Fruit fly (Drosophila melanogaster) whole organism, embryonic: ENCODE data around the gene CG14329.

Source experiments
- Abd-B ChIP-seq: fragments of 200-800 bp; sonication (Bioruptor generic); optimal IDR thresholded peaks from 2 replicates; lab custom pipeline; 2018; ENCODE audit warnings: missing biosample characterization, mild to moderate bottlenecking, missing genetic modification characterization, moderate library complexity
- Adf1 ChIP-seq: fragments of 200-800 bp; sonication (Bioruptor generic); IDR thresholded peaks from 2 replicates; pipeline ENCODE4 v1.3.6; 2022; ENCODE audit warnings: missing biosample characterization, missing genetic modification characterization
- Bgb ChIP-seq: fragments of 200-800 bp; sonication (Bioruptor generic); IDR thresholded peaks from 2 replicates; pipeline ENCODE4 v1.3.6; 2022; ENCODE audit warnings: missing biosample characterization, missing genetic modification characterization; ENCODE audit not compliant: partially characterized antibody
- CG10543 ChIP-seq: fragments of 200-800 bp; sonication (Bioruptor generic); optimal IDR thresholded peaks from 3 replicates; lab custom pipeline; 2017; ENCODE audit warnings: missing biosample characterization, mild to moderate bottlenecking, missing genetic modification characterization, moderate library complexity
- CG11085 ChIP-seq: fragments of 200-800 bp; sonication (Bioruptor generic); IDR thresholded peaks from 2 replicates; pipeline ENCODE4 v1.3.6; 2022; ENCODE audit warnings: missing biosample characterization, missing genetic modification characterization
- CG11398 ChIP-seq: fragments of 200-800 bp; sonication (Bioruptor generic); optimal IDR thresholded peaks from 2 replicates; lab custom pipeline; 2016; ENCODE audit warnings: missing biosample characterization, missing genetic modification characterization
- CG12219 ChIP-seq: fragments of 200-800 bp; sonication (Bioruptor generic); optimal IDR thresholded peaks from 3 replicates; lab custom pipeline; 2018; ENCODE audit warnings: missing biosample characterization, mild to moderate bottlenecking, missing genetic modification characterization
- CG12942 ChIP-seq: fragments of 200-800 bp; sonication (Bioruptor generic); optimal IDR thresholded peaks from 3 replicates; lab custom pipeline; 2016; ENCODE audit warnings: missing biosample characterization, missing genetic modification characterization
- CG14965 ChIP-seq: fragments of 200-800 bp; sonication (Bioruptor generic); optimal IDR thresholded peaks from 2 replicates; lab custom pipeline; 2016; ENCODE audit warnings: missing biosample characterization, missing genetic modification characterization, borderline replicate concordance
- CG1603 ChIP-seq: fragments of 200-800 bp; sonication (Bioruptor generic); optimal IDR thresholded peaks from 2 replicates; lab custom pipeline; 2019; ENCODE audit warnings: missing biosample characterization, mild to moderate bottlenecking, missing genetic modification characterization, moderate library complexity
- CG16813 ChIP-seq: fragments of 200-800 bp; sonication (Bioruptor generic); IDR thresholded peaks from 3 replicates; pipeline ENCODE4 v1.3.6; 2022; ENCODE audit warnings: missing biosample characterization, missing genetic modification characterization; ENCODE audit not compliant: partially characterized antibody
- CG18262 ChIP-seq: fragments of 200-800 bp; optimal IDR thresholded peaks from 3 replicates; lab custom pipeline; 2019; ENCODE audit warnings: missing biosample characterization, mild to moderate bottlenecking, missing genetic modification characterization, moderate library complexity
- CG32532 ChIP-seq: fragments of 200-800 bp; sonication (Bioruptor generic); IDR thresholded peaks from 2 replicates; pipeline ENCODE4 v1.3.6; 2022; ENCODE audit warnings: missing biosample characterization, missing genetic modification characterization
- CG32767 ChIP-seq: fragments of 200-800 bp; sonication (Bioruptor generic); IDR thresholded peaks from 2 replicates; pipeline ENCODE4 v1.3.6; 2022; ENCODE audit warnings: missing biosample characterization, missing genetic modification characterization
- CG32772 ChIP-seq: fragments of 200-800 bp; sonication (Bioruptor generic); IDR thresholded peaks from 2 replicates; pipeline ENCODE4 v1.3.6; 2022; ENCODE audit warnings: missing biosample characterization, missing genetic modification characterization
- CG34224 ChIP-seq: fragments of 200-800 bp; sonication (Bioruptor generic); IDR thresholded peaks from 3 replicates; pipeline ENCODE4 v1.3.6; 2022; ENCODE audit warnings: missing biosample characterization, missing genetic modification characterization; ENCODE audit not compliant: partially characterized antibody
- CG34422 ChIP-seq: fragments of 200-800 bp; sonication (Bioruptor generic); IDR thresholded peaks from 3 replicates; pipeline ENCODE4 v1.3.6; 2022; ENCODE audit warnings: missing biosample characterization, missing genetic modification characterization
- CG3995 ChIP-seq: fragments of 200-800 bp; sonication (Bioruptor generic); optimal IDR thresholded peaks from 3 replicates; lab custom pipeline; 2016; ENCODE audit warnings: missing biosample characterization, missing genetic modification characterization
- CG5180 ChIP-seq: fragments of 200-800 bp; sonication (Bioruptor generic); optimal IDR thresholded peaks from 3 replicates; lab custom pipeline; 2017; ENCODE audit warnings: missing biosample characterization, missing genetic modification characterization, mild to moderate bottlenecking, moderate library complexity, missing genetic modification reagents
- CG6654 ChIP-seq: fragments of 200-800 bp; sonication (Bioruptor generic); optimal IDR thresholded peaks from 2 replicates; lab custom pipeline; 2017; ENCODE audit warnings: missing biosample characterization, mild to moderate bottlenecking, missing genetic modification characterization
- CG7745 ChIP-seq: fragments of 200-800 bp; sonication (Bioruptor generic); optimal IDR thresholded peaks from 2 replicates; lab custom pipeline; 2018; ENCODE audit warnings: missing biosample characterization, mild to moderate bottlenecking, missing genetic modification characterization, moderate library complexity
- CG8281 ChIP-seq: fragments of 200-800 bp; sonication (Bioruptor generic); optimal IDR thresholded peaks from 2 replicates; lab custom pipeline; 2018; ENCODE audit warnings: missing biosample characterization, mild to moderate bottlenecking, missing genetic modification characterization, moderate library complexity
- CG9817 ChIP-seq: fragments of 200-800 bp; sonication (Bioruptor generic); optimal IDR thresholded peaks from 2 replicates; lab custom pipeline; 2018; ENCODE audit warnings: missing biosample characterization, mild to moderate bottlenecking, missing genetic modification characterization, moderate library complexity
- CoRest ChIP-seq: fragments of 200-800 bp; sonication (Bioruptor generic); optimal IDR thresholded peaks from 3 replicates; lab custom pipeline; 2018; ENCODE audit warnings: missing biosample characterization, mild to moderate bottlenecking, missing genetic modification characterization, moderate library complexity
- Dip2 ChIP-seq: fragments of 200-800 bp; sonication (Bioruptor generic); IDR thresholded peaks from 2 replicates; pipeline ENCODE4 v1.3.6; 2022; ENCODE audit warnings: missing biosample characterization, missing genetic modification characterization
- Dref ChIP-seq: fragments of 200-800 bp; sonication (Bioruptor generic); IDR thresholded peaks from 2 replicates; pipeline ENCODE4 v1.3.6; 2022; ENCODE audit warnings: missing biosample characterization, missing genetic modification characterization
- E2f2 ChIP-seq: fragments of 200-800 bp; sonication (Bioruptor generic); IDR thresholded peaks from 2 replicates; pipeline ENCODE4 v1.3.6; 2022; ENCODE audit warnings: missing biosample characterization, missing genetic modification characterization
- H2.0 ChIP-seq: fragments of 200-800 bp; sonication (Bioruptor generic); IDR thresholded peaks from 2 replicates; pipeline ENCODE4 v1.3.6; 2022; ENCODE audit warnings: missing biosample characterization, missing genetic modification characterization
- Vsx1 ChIP-seq: fragments of 200-800 bp; sonication (Bioruptor generic); optimal IDR thresholded peaks from 2 replicates; lab custom pipeline; 2017; ENCODE audit warnings: missing biosample characterization, mild to moderate bottlenecking, missing genetic modification characterization, missing genetic modification reagents
- ase ChIP-seq: fragments of 200-800 bp; sonication (Bioruptor generic); IDR thresholded peaks from 3 replicates; pipeline ENCODE4 v1.3.6; 2022; ENCODE audit warnings: missing biosample characterization, missing genetic modification characterization
- ash1 ChIP-seq: fragments of 200-800 bp; sonication (Bioruptor generic); optimal IDR thresholded peaks from 2 replicates; lab custom pipeline; 2018; ENCODE audit warnings: missing biosample characterization, mild to moderate bottlenecking, missing genetic modification characterization
- bcd ChIP-seq: fragments of 200-800 bp; sonication (Bioruptor generic); optimal IDR thresholded peaks from 2 replicates; lab custom pipeline; 2017; ENCODE audit warnings: missing biosample characterization, mild to moderate bottlenecking, missing genetic modification characterization
- crc ChIP-seq: fragments of 200-800 bp; sonication (Bioruptor generic); optimal IDR thresholded peaks from 2 replicates; lab custom pipeline; 2016; ENCODE audit warnings: missing biosample characterization, missing genetic modification characterization
- croc ChIP-seq: fragments of 200-800 bp; sonication (Bioruptor generic); conservative IDR thresholded peaks from 3 replicates; pipeline ENCODE4 v1.3.6; 2022; ENCODE audit warnings: missing biosample characterization, missing genetic modification characterization
- dan ChIP-seq: fragments of 200-800 bp; sonication (Bioruptor generic); IDR thresholded peaks from 2 replicates; pipeline ENCODE4 v1.3.6; 2022; ENCODE audit warnings: missing biosample characterization, missing genetic modification characterization
- gro ChIP-seq: fragments of 200-800 bp; sonication (Bioruptor generic); optimal IDR thresholded peaks from 2 replicates; lab custom pipeline; 2016; ENCODE audit warnings: missing biosample characterization, missing genetic modification characterization
- hbn ChIP-seq: fragments of 200-800 bp; sonication (Bioruptor generic); IDR thresholded peaks from 2 replicates; pipeline ENCODE4 v1.3.6; 2022; ENCODE audit warnings: missing biosample characterization, missing genetic modification characterization; ENCODE audit not compliant: partially characterized antibody
- jumu ChIP-seq: fragments of 200-800 bp; sonication (Bioruptor generic); optimal IDR thresholded peaks from 3 replicates; lab custom pipeline; 2016; ENCODE audit warnings: missing biosample characterization, missing genetic modification characterization
- knrl ChIP-seq: fragments of 200-800 bp; sonication (Bioruptor generic); IDR thresholded peaks from 3 replicates; pipeline ENCODE4 v1.3.6; 2022; ENCODE audit warnings: missing biosample characterization, missing genetic modification characterization; ENCODE audit not compliant: partially characterized antibody
- lab ChIP-seq: fragments of 200-800 bp; sonication (Bioruptor generic); optimal IDR thresholded peaks from 3 replicates; lab custom pipeline; 2017; ENCODE audit warnings: missing biosample characterization, missing genetic modification characterization, mild to moderate bottlenecking, moderate library complexity, missing genetic modification reagents
- lola ChIP-seq, 3 experiments: fragments of >200 bp in 2 of 3; fragments of 200-800 bp in 1 of 3; sonication (Bioruptor generic) in 1 of 3; optimal IDR thresholded peaks; 2 replicates each; lab custom pipeline; 2017 to 2019; ENCODE audit warnings: missing biosample characterization in 3 of 3, missing genetic modification characterization in 3 of 3, mild to moderate bottlenecking in 1 of 3, moderate library complexity in 1 of 3
- org-1 ChIP-seq: fragments of 200-800 bp; sonication (Bioruptor generic); optimal IDR thresholded peaks from 2 replicates; lab custom pipeline; 2017; ENCODE audit warnings: missing biosample characterization, missing genetic modification characterization
- pb ChIP-seq: fragments of 200-800 bp; sonication (Bioruptor generic); optimal IDR thresholded peaks from 3 replicates; lab custom pipeline; 2016; ENCODE audit warnings: missing biosample characterization, missing genetic modification characterization
- repo ChIP-seq: fragments of 200-800 bp; sonication (Bioruptor generic); optimal IDR thresholded peaks from 2 replicates; lab custom pipeline; 2016; ENCODE audit warnings: missing biosample characterization, missing genetic modification characterization
- salm ChIP-seq: fragments of 200-800 bp; sonication (Bioruptor generic); optimal IDR thresholded peaks from 2 replicates; lab custom pipeline; 2018; ENCODE audit warnings: missing biosample characterization, mild to moderate bottlenecking, missing genetic modification characterization
- sens ChIP-seq: fragments of 200-800 bp; sonication (Bioruptor generic); peaks from one replicate; lab custom pipeline; 2016; ENCODE audit warnings: missing biosample characterization, missing genetic modification characterization
- sna ChIP-seq: fragments of 200-800 bp; sonication (Bioruptor generic); IDR thresholded peaks from 2 replicates; pipeline ENCODE4 v1.3.6; 2022; ENCODE audit warnings: missing biosample characterization, missing genetic modification characterization; ENCODE audit not compliant: partially characterized antibody
- zfh2 ChIP-seq: fragments of 200-800 bp; sonication (Bioruptor generic); optimal IDR thresholded peaks from 2 replicates; lab custom pipeline; 2016; ENCODE audit warnings: missing biosample characterization, missing genetic modification characterization

The CG14329 gene

DNA sequence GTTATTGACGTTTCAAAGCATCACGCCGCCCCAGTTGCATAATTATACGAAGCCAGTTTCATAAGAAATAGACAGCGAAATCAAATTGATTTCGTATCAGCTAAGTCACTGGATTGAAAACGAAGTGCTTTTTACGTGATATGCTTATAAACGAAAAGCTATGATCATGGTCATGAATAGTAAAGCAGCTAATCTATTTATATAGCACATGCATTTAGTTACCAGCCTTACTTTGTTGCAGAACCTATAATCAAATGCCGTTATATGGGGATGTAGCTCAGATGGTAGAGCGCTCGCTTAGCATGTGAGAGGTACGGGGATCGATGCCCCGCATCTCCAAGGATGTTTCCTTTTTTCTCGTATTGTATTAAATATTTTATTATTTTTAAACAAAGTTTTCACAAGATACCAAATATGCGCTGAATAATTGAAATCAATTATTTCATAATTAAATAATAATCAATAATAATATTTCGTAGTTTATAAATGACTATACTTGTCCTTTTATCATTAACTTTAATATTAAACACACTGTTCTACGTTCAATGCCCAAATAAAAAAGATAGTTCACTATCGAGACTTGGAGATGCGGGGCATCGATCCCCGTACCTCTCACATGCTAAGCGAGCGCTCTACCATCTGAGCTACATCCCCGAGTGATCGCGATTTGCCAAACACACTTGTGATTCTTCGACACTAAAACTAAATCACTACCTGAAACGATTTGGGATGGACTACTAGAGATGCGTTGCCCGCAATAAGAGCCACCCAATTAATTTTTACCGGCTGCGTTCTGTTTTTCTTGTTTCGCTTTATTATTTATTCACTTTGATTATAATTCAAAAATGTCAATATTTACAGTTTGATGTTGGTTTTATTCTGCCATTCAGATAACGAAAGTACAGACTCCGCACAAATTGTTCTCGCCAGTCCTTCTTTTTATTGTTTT lies 37.2 kb downstream of the CG14329 start (continued):
- TF ChIP-seq jumu (GFP tag; lab: Kevin White, UChicago) (no peak), Vsx1 (GFP tag; lab: Kevin White, UChicago) (no peak), salm (peak; percentile 79), CG9817 (no peak), H2.0 (GFP tag; lab: Robert Waterston, UW) (no peak), ash1 (GFP tag; lab: Kevin White, UChicago) (no peak), CG7745 (no peak), sna (GFP tag; lab: Robert Waterston, UW) (peak; percentile 62; the same call in 1 of the 2 replicates), lab (GFP tag; lab: Kevin White, UChicago) (peak; percentile 11), croc (no peak), org-1 (GFP tag; lab: Kevin White, UChicago) (no peak), lola (GFP tag; optimal IDR thresholded peaks at IDR 0.05; lab: Kevin White, UChicago) (no peak), gro (GFP tag; lab: Kevin White, UChicago) (no peak), CG32772 (no peak), knrl (GFP tag; lab: Robert Waterston, UW) (peak; percentile 55; the same call in 2 of the 3 replicates), crc (GFP tag; lab: Kevin White, UChicago) (no peak), E2f2 (GFP tag; lab: Robert Waterston, UW) (no peak), CG1603 (tag; lab: Kevin White, UChicago) (no peak), bcd (GFP tag; lab: Kevin White, UChicago) (no peak), CG14965 (GFP tag; lab: Kevin White, UChicago) (no peak), CG34422 (0 out of 3 replicates have a peak, but pooled peaks have one; percentile 9), Bgb (GFP tag; lab: Robert Waterston, UW) (peak; percentile 70), CG32767 (GFP tag; lab: Robert Waterston, UW) (no peak), CG10543 (no peak), hbn (GFP tag; lab: Robert Waterston, UW) (no peak), Adf1 (no peak), ase (GFP tag; lab: Robert Waterston, UW) (no peak), CG18262 (tag; lab: Kevin White, UChicago) (no peak), CG32532 (no peak), CG16813 (GFP tag; lab: Robert Waterston, UW) (peak; percentile 86), pb (no peak), repo (no peak), CG11398 (GFP tag; lab: Kevin White, UChicago) (no peak), CG3995 (GFP tag; lab: Kevin White, UChicago) (peak; percentile 75), dan (GFP tag; lab: Robert Waterston, UW) (no peak), CG8281 (no peak), Dref (GFP tag; lab: Robert Waterston, UW) (no peak), Abd-B (no peak), CG11085 (GFP tag; lab: Robert Waterston, UW) (no peak), CG6654 (GFP tag; lab: Kevin White, UChicago) (no peak), CG12942 (GFP tag; lab: Kevin White, UChicago) (no peak), Dip2 (GFP tag; lab: Robert Waterston, UW) (no peak), CG5180 (no peak), zfh2 (GFP tag; lab: Kevin White, UChicago) (no peak), CG34224 (peak; percentile 46; the same call in 1 of the 3 replicates), sens (peak; percentile 88), CoRest (tag; lab: Kevin White, UChicago) (no peak), CG12219 (GFP tag; lab: Kevin White, UChicago) (no peak)
